Fruit fly (Drosophila melanogaster) whole organism, embryonic: Measurements from ENCODE around the gene CG5262.

ENCODE experiments used
- ATbp ChIP-seq: fragments of 200-800 bp; sonication (Bioruptor generic); optimal IDR thresholded peaks from 2 replicates; lab custom pipeline; 2017; ENCODE audit warnings: missing biosample characterization, mild to moderate bottlenecking, missing genetic modification characterization, missing genetic modification reagents
- Abd-B ChIP-seq: fragments of 200-800 bp; sonication (Bioruptor generic); optimal IDR thresholded peaks from 2 replicates; lab custom pipeline; 2018; ENCODE audit warnings: missing biosample characterization, mild to moderate bottlenecking, missing genetic modification characterization, moderate library complexity
- Asciz ChIP-seq: fragments of 200-800 bp; sonication (Bioruptor generic); optimal IDR thresholded peaks from 2 replicates; lab custom pipeline; 2017; ENCODE audit warnings: missing biosample characterization, mild to moderate bottlenecking, missing genetic modification characterization, missing genetic modification reagents
- Blimp-1 ChIP-seq: fragments of 200-800 bp; sonication (Bioruptor generic); optimal IDR thresholded peaks from 3 replicates; lab custom pipeline; 2018; ENCODE audit warnings: missing biosample characterization, missing genetic modification characterization, mild to moderate bottlenecking, moderate library complexity, missing genetic modification reagents
- CG10147 ChIP-seq: fragments of 200-800 bp; sonication (Bioruptor generic); optimal IDR thresholded peaks from 2 replicates; lab custom pipeline; 2019; ENCODE audit warnings: missing biosample characterization, mild to moderate bottlenecking, missing genetic modification characterization, moderate library complexity
- CG10209 ChIP-seq: fragments of 200-800 bp; sonication (Bioruptor generic); optimal IDR thresholded peaks from 3 replicates; lab custom pipeline; 2017; ENCODE audit warnings: missing biosample characterization, mild to moderate bottlenecking, missing genetic modification characterization, missing genetic modification reagents
- CG11504 ChIP-seq: fragments of 200-800 bp; sonication (Bioruptor generic); optimal IDR thresholded peaks from 3 replicates; lab custom pipeline; 2019; ENCODE audit warnings: missing biosample characterization, mild to moderate bottlenecking, missing genetic modification characterization, moderate library complexity
- CG12219 ChIP-seq: fragments of 200-800 bp; sonication (Bioruptor generic); optimal IDR thresholded peaks from 3 replicates; lab custom pipeline; 2018; ENCODE audit warnings: missing biosample characterization, mild to moderate bottlenecking, missing genetic modification characterization
- CG13424 ChIP-seq: fragments of 200-800 bp; sonication (Bioruptor generic); optimal IDR thresholded peaks from 2 replicates; lab custom pipeline; 2019; ENCODE audit warnings: missing biosample characterization, mild to moderate bottlenecking, missing genetic modification characterization, moderate library complexity
- CG13775 ChIP-seq: fragments of 200-800 bp; sonication (Bioruptor generic); optimal IDR thresholded peaks from 3 replicates; lab custom pipeline; 2017; ENCODE audit warnings: missing biosample characterization, mild to moderate bottlenecking, missing genetic modification characterization
- CG15269 ChIP-seq: fragments of 200-800 bp; sonication (Bioruptor generic); optimal IDR thresholded peaks from 2 replicates; lab custom pipeline; 2018; ENCODE audit warnings: missing biosample characterization, mild to moderate bottlenecking, missing genetic modification characterization, moderate library complexity
- CG15601 ChIP-seq: fragments of 200-800 bp; sonication (Bioruptor generic); optimal IDR thresholded peaks from 3 replicates; lab custom pipeline; 2019; ENCODE audit warnings: missing biosample characterization, mild to moderate bottlenecking, missing genetic modification characterization, moderate library complexity
- CG1792 ChIP-seq: fragments of 200-800 bp; sonication (Bioruptor generic); optimal IDR thresholded peaks from 2 replicates; lab custom pipeline; 2016; ENCODE audit warnings: missing biosample characterization, missing genetic modification characterization
- CG18599 ChIP-seq: fragments of 200-800 bp; sonication (Bioruptor generic); optimal IDR thresholded peaks from 3 replicates; lab custom pipeline; 2017; ENCODE audit warnings: missing biosample characterization, missing genetic modification characterization, mild to moderate bottlenecking, moderate library complexity, missing genetic modification reagents
- CG18619 ChIP-seq: fragments of 200-800 bp; sonication (Bioruptor generic); optimal IDR thresholded peaks from 3 replicates; lab custom pipeline; 2017; ENCODE audit warnings: missing biosample characterization, mild to moderate bottlenecking, missing genetic modification characterization
- CG3065 ChIP-seq: fragments of 200-800 bp; sonication (Bioruptor generic); optimal IDR thresholded peaks from 2 replicates; lab custom pipeline; 2016; ENCODE audit warnings: missing biosample characterization, missing genetic modification characterization
- CG31441 ChIP-seq: fragments of 200-800 bp; sonication (Bioruptor generic); IDR thresholded peaks from 2 replicates; pipeline ENCODE4 v1.3.6; 2022; ENCODE audit warnings: missing biosample characterization, missing genetic modification characterization
- CG6683 ChIP-seq: fragments of 200-800 bp; sonication (Bioruptor generic); optimal IDR thresholded peaks from 2 replicates; lab custom pipeline; 2017; ENCODE audit warnings: missing biosample characterization, mild to moderate bottlenecking, missing genetic modification characterization, missing genetic modification reagents
- CG6765 ChIP-seq: fragments of 200-800 bp; sonication (Bioruptor generic); optimal IDR thresholded peaks from 3 replicates; lab custom pipeline; 2017; ENCODE audit warnings: missing biosample characterization, mild to moderate bottlenecking, missing genetic modification characterization
- CG6854 ChIP-seq: fragments of 200-800 bp; sonication (Bioruptor generic); optimal IDR thresholded peaks from 3 replicates; lab custom pipeline; 2017; ENCODE audit warnings: missing biosample characterization, mild to moderate bottlenecking, missing genetic modification characterization
- CG7271 ChIP-seq: fragments of 200-800 bp; sonication (Bioruptor generic); optimal IDR thresholded peaks from 2 replicates; lab custom pipeline; 2018; ENCODE audit warnings: missing biosample characterization, mild to moderate bottlenecking, missing genetic modification characterization, moderate library complexity
- CG7745 ChIP-seq: fragments of 200-800 bp; sonication (Bioruptor generic); optimal IDR thresholded peaks from 2 replicates; lab custom pipeline; 2018; ENCODE audit warnings: missing biosample characterization, mild to moderate bottlenecking, missing genetic modification characterization, moderate library complexity
- CG7987 ChIP-seq: fragments of 200-800 bp; sonication (Bioruptor generic); optimal IDR thresholded peaks from 2 replicates; lab custom pipeline; 2018; ENCODE audit warnings: missing biosample characterization, mild to moderate bottlenecking, missing genetic modification characterization, moderate library complexity
- CG8290 ChIP-seq, 3 experiments: fragments of 200-800 bp; sonication (Bioruptor generic); optimal IDR thresholded peaks; 2 replicates each; lab custom pipeline; 2016 to 2019; ENCODE audit warnings: missing biosample characterization in 3 of 3, missing genetic modification characterization in 3 of 3, mild to moderate bottlenecking in 2 of 3, moderate library complexity in 1 of 3
- CG9817 ChIP-seq: fragments of 200-800 bp; sonication (Bioruptor generic); optimal IDR thresholded peaks from 2 replicates; lab custom pipeline; 2018; ENCODE audit warnings: missing biosample characterization, mild to moderate bottlenecking, missing genetic modification characterization, moderate library complexity
- Hmr ChIP-seq: fragments of 200-800 bp; sonication (Bioruptor generic); optimal IDR thresholded peaks from 3 replicates; lab custom pipeline; 2017; ENCODE audit warnings: mild to moderate bottlenecking, missing biosample characterization, missing genetic modification reagents, missing genetic modification characterization
- Hr51 ChIP-seq, 2 experiments: fragments of 200-800 bp; sonication (Bioruptor generic); optimal IDR thresholded peaks; 2 replicates in 1 of 2; 3 replicates in 1 of 2; lab custom pipeline; 2016 to 2018; ENCODE audit warnings: missing biosample characterization in 2 of 2, missing genetic modification characterization in 2 of 2, mild to moderate bottlenecking in 1 of 2, moderate library complexity in 1 of 2
- Jarid2 ChIP-seq: fragments of 200-800 bp; sonication (Bioruptor generic); optimal IDR thresholded peaks from 3 replicates; lab custom pipeline; 2017; ENCODE audit warnings: mild to moderate bottlenecking, missing biosample characterization, missing genetic modification reagents, missing genetic modification characterization
- MTF-1 ChIP-seq: fragments of 200-800 bp; sonication (Bioruptor generic); optimal IDR thresholded peaks from 2 replicates; lab custom pipeline; 2018; ENCODE audit warnings: missing biosample characterization, mild to moderate bottlenecking, missing genetic modification characterization, borderline replicate concordance
- Med ChIP-seq: fragments of 200-800 bp; sonication (Bioruptor generic); peaks from one replicate; lab custom pipeline; 2016; ENCODE audit warnings: missing biosample characterization, missing genetic modification characterization, mild to moderate bottlenecking, inconsistent platforms, moderate library complexity
- Meics ChIP-seq: fragments of 200-800 bp; sonication (Bioruptor generic); optimal IDR thresholded peaks from 2 replicates; lab custom pipeline; 2017; ENCODE audit warnings: missing biosample characterization, mild to moderate bottlenecking, missing genetic modification characterization
- NfI ChIP-seq: fragments of 200-800 bp; sonication (Bioruptor generic); optimal IDR thresholded peaks from 3 replicates; lab custom pipeline; 2018; ENCODE audit warnings: missing biosample characterization, mild to moderate bottlenecking, missing genetic modification characterization, moderate library complexity
- Sry-β ChIP-seq: fragments of 200-800 bp; sonication (Bioruptor generic); optimal IDR thresholded peaks from 2 replicates; lab custom pipeline; 2018; ENCODE audit warnings: missing biosample characterization, mild to moderate bottlenecking, missing genetic modification characterization, moderate library complexity
- Stat92E ChIP-seq, 3 experiments: fragments of >200 bp in 2 of 3; fragments of 200-800 bp in 1 of 3; sonication (Bioruptor generic) in 1 of 3; optimal IDR thresholded peaks; 2 replicates each; lab custom pipeline; 2017 to 2019; ENCODE audit warnings: missing biosample characterization in 3 of 3, missing genetic modification characterization in 3 of 3, mild to moderate bottlenecking in 1 of 3, moderate library complexity in 1 of 3
- Tbp ChIP-seq: fragments of >200 bp; optimal IDR thresholded peaks from 2 replicates; lab custom pipeline; 2018; ENCODE audit warnings: missing biosample characterization, missing genetic modification characterization
- amos ChIP-seq: fragments of 200-800 bp; sonication (Bioruptor generic); IDR thresholded peaks from 2 replicates; pipeline ENCODE4 v1.3.6; 2022; ENCODE audit warnings: missing biosample characterization, missing genetic modification characterization; ENCODE audit not compliant: partially characterized antibody
- az2 ChIP-seq: fragments of 200-800 bp; sonication (Bioruptor generic); optimal IDR thresholded peaks from 3 replicates; lab custom pipeline; 2016; ENCODE audit warnings: missing biosample characterization, missing genetic modification characterization
- bsh ChIP-seq, 2 experiments: fragments of 200-800 bp; sonication (Bioruptor generic); optimal IDR thresholded peaks; 2 replicates each; lab custom pipeline; 2017 to 2018; ENCODE audit warnings: mild to moderate bottlenecking in 2 of 2, missing biosample characterization in 2 of 2, missing genetic modification characterization in 2 of 2, moderate library complexity in 1 of 2
- ci ChIP-seq: fragments of 200-800 bp; sonication (Bioruptor generic); IDR thresholded peaks from 3 replicates; pipeline ENCODE4 v1.3.6; 2022; ENCODE audit warnings: missing biosample characterization, missing genetic modification characterization
- fd3F ChIP-seq: fragments of 200-800 bp; sonication (Bioruptor generic); optimal IDR thresholded peaks from 2 replicates; lab custom pipeline; 2018; ENCODE audit warnings: missing biosample characterization, mild to moderate bottlenecking, missing genetic modification characterization, moderate library complexity
- gcm ChIP-seq: fragments of 200-800 bp; sonication (Bioruptor generic); optimal IDR thresholded peaks from 2 replicates; lab custom pipeline; 2019; ENCODE audit warnings: missing biosample characterization, mild to moderate bottlenecking, missing genetic modification characterization, moderate library complexity
- insv ChIP-seq, 2 experiments: fragments of 200-800 bp; sonication (Bioruptor generic); optimal IDR thresholded peaks; 3 replicates each; lab custom pipeline; 2016 to 2018; ENCODE audit warnings: missing biosample characterization in 2 of 2, missing genetic modification characterization in 2 of 2
- lbe ChIP-seq: fragments of 200-800 bp; sonication (Bioruptor generic); optimal IDR thresholded peaks from 2 replicates; lab custom pipeline; 2016; ENCODE audit warnings: missing biosample characterization, mild to moderate bottlenecking, missing genetic modification characterization
- mirr ChIP-seq: fragments of 200-800 bp; sonication (Bioruptor generic); optimal IDR thresholded peaks from 3 replicates; lab custom pipeline; 2018; ENCODE audit warnings: missing biosample characterization, mild to moderate bottlenecking, missing genetic modification characterization
- otp ChIP-seq: fragments of 200-800 bp; sonication (Bioruptor generic); IDR thresholded peaks from 3 replicates; pipeline ENCODE4, ENCODE4 v1.3.6; 2022; ENCODE audit warnings: missing biosample characterization, missing genetic modification characterization
- seq ChIP-seq: fragments of 200-800 bp; sonication (Bioruptor generic); IDR thresholded peaks from 2 replicates; pipeline ENCODE4 v1.3.6; 2022; ENCODE audit warnings: missing biosample characterization, missing genetic modification characterization
- wek ChIP-seq: fragments of 200-800 bp; sonication (Bioruptor generic); optimal IDR thresholded peaks from 3 replicates; lab custom pipeline; 2018; ENCODE audit warnings: missing biosample characterization, mild to moderate bottlenecking, missing genetic modification characterization, moderate library complexity

CG5262 gene

DNA sequence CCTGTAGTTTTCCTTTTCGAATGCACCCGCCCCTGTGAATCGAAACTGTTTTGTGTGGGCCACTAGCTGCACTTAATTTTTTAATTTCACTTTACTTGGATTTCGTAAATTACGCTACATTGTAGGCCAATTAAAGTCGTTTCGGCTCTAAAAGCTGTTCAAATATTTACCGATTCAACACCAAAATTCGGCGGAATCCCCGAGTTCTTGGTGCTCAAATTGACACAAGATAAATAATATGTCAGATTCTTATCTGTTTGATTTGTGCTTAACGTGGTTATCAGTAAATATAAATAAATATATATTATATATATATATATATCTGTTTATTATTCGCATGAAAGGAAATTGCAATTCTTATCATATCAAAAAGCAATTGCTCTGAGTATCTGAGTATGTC is 17.7 kb upstream of the CG5262 start (continued):
- TF ChIP-seq amos (GFP tag; lab: Robert Waterston, UW) = no peak
- peak; percentile 52 for TF ChIP-seq ATbp (GFP tag; lab: Kevin White, UChicago)
- TF ChIP-seq CG3065 (GFP tag; lab: Kevin White, UChicago) = no peak
- peak; percentile 48 for TF ChIP-seq Meics (GFP tag; lab: Kevin White, UChicago)
- no peak for TF ChIP-seq az2 (GFP tag; lab: Kevin White, UChicago)
- TF ChIP-seq CG15269 (tag; lab: Kevin White, UChicago) = peak; percentile 24
- TF ChIP-seq Tbp (GFP tag; lab: Kevin White, UChicago) = no peak
- peak in 1 of 3 experiments; percentile 38 for TF ChIP-seq Stat92E (GFP tag; optimal IDR thresholded peaks at IDR 0.05; lab: Kevin White, UChicago)
- peak; percentile 69 for TF ChIP-seq Hmr (GFP tag; lab: Kevin White, UChicago)
- peak; percentile 77 for TF ChIP-seq Med (GFP tag; lab: Kevin White, UChicago)
- TF ChIP-seq Hr51 (GFP tag; optimal IDR thresholded peaks at IDR 0.05; lab: Kevin White, UChicago) = peak in 1 of 2 experiments; percentile 5
- peak; percentile 82 for TF ChIP-seq CG7987 (GFP tag; lab: Kevin White, UChicago)
- peak; percentile 25; the same call in 1 of the 2 replicates for TF ChIP-seq CG31441 (GFP tag; lab: Robert Waterston, UW)
- peak; percentile 55 for TF ChIP-seq gcm (GFP tag; lab: Kevin White, UChicago)
- peak; percentile 47 for TF ChIP-seq Asciz
- peak; percentile 20 for TF ChIP-seq mirr (GFP tag; lab: Kevin White, UChicago)
- TF ChIP-seq CG8290 (GFP tag; optimal IDR thresholded peaks at IDR 0.05; lab: Kevin White, UChicago) = no peak
- TF ChIP-seq CG8290 (tag; optimal IDR thresholded peaks at IDR 0.05; lab: Kevin White, UChicago) = peak in 1 of 2 experiments; percentile 72
- TF ChIP-seq CG6683 (GFP tag; lab: Kevin White, UChicago) = peak; percentile 20
- peak; percentile 52 for TF ChIP-seq CG18599 (GFP tag; lab: Kevin White, UChicago)
- TF ChIP-seq Abd-B = no peak
- peak; percentile 17 for TF ChIP-seq CG11504 (tag; lab: Kevin White, UChicago)
- peak; percentile 39 for TF ChIP-seq CG10209 (GFP tag; lab: Kevin White, UChicago)
- peak; percentile 7 for TF ChIP-seq Blimp-1 (GFP tag; lab: Kevin White, UChicago)
- TF ChIP-seq insv (GFP tag; optimal IDR thresholded peaks at IDR 0.05; lab: Kevin White, UChicago) = peak in 1 of 2 experiments; percentile 10
- TF ChIP-seq otp (GFP tag; lab: Robert Waterston, UW) = 0 out of 3 replicates have a peak, but pooled peaks have one; percentile 8
- 0 out of 2 replicates have a peak, but pooled peaks have one; percentile 23 for TF ChIP-seq seq (GFP tag; lab: Robert Waterston, UW)
- peak; percentile 61 for TF ChIP-seq lbe (GFP tag; lab: Kevin White, UChicago)
- peak; percentile 45 for TF ChIP-seq NfI (GFP tag; lab: Kevin White, UChicago)
- peak; percentile 9 for TF ChIP-seq CG7271 (tag; lab: Kevin White, UChicago)
- peak; percentile 61 for TF ChIP-seq fd3F (GFP tag; lab: Kevin White, UChicago)
- TF ChIP-seq Sry-β = peak; percentile 15
- peak; percentile 29 for TF ChIP-seq CG12219 (GFP tag; lab: Kevin White, UChicago)
- peak in 1 of 2 experiments; percentile 5 for TF ChIP-seq bsh (GFP tag; optimal IDR thresholded peaks at IDR 0.05; lab: Kevin White, UChicago)
- TF ChIP-seq CG13424 = peak; percentile 27
- TF ChIP-seq CG13775 (GFP tag; lab: Kevin White, UChicago) = no peak
- peak; percentile 37 for TF ChIP-seq CG15601
- peak; percentile 51 for TF ChIP-seq wek (GFP tag; lab: Kevin White, UChicago)
- no peak for TF ChIP-seq CG1792 (GFP tag; lab: Kevin White, UChicago)
- peak; percentile 19 for TF ChIP-seq CG18619 (GFP tag; lab: Kevin White, UChicago)
- TF ChIP-seq MTF-1 (GFP tag; lab: Kevin White, UChicago) = peak; percentile 80
- peak; percentile 62 for TF ChIP-seq CG10147
- TF ChIP-seq CG9817 (tag; lab: Kevin White, UChicago) = peak; percentile 29
- peak; percentile 69 for TF ChIP-seq CG6765 (GFP tag; lab: Kevin White, UChicago)
- peak; percentile 83 for TF ChIP-seq CG7745 (tag; lab: Kevin White, UChicago)
- peak; percentile 0 for TF ChIP-seq Jarid2
- TF ChIP-seq CG6854 (GFP tag; lab: Kevin White, UChicago) = peak; percentile 74
- 0 out of 3 replicates have a peak, but pooled peaks have one; percentile 32 for TF ChIP-seq ci
